Fruit fly (Drosophila melanogaster) whole organism, wandering third instar larva: ENCODE data around the gene CG13838.

Source experiments
- Abd-B ChIP-seq: fragments of >200 bp; optimal IDR thresholded peaks from 2 replicates; lab custom pipeline; 2017; ENCODE audit warnings: missing biosample characterization, missing genetic modification characterization
- CG32264 ChIP-seq: fragments of 200-800 bp; sonication (Bioruptor generic); optimal IDR thresholded peaks from 2 replicates; lab custom pipeline; 2016; ENCODE audit warnings: missing biosample characterization, missing genetic modification characterization
- CG9705 ChIP-seq: fragments of 200-800 bp; sonication (Bioruptor generic); optimal IDR thresholded peaks from 2 replicates; lab custom pipeline; 2018; ENCODE audit warnings: missing biosample characterization, mild to moderate bottlenecking, missing genetic modification characterization
- CrebA ChIP-seq: fragments of 200-800 bp; sonication (Bioruptor generic); optimal IDR thresholded peaks from 2 replicates; lab custom pipeline; 2016; ENCODE audit warnings: missing biosample characterization, mild to moderate bottlenecking, missing genetic modification characterization, borderline replicate concordance
- Dfd ChIP-seq: fragments of >200 bp; optimal IDR thresholded peaks from 2 replicates; lab custom pipeline; 2017; ENCODE audit warnings: missing biosample characterization, missing genetic modification characterization
- Dif ChIP-seq: fragments of 200-275, 200-300 bp; sonication (Bioruptor generic); optimal IDR thresholded peaks from 2 replicates; lab custom pipeline; 2018; ENCODE audit warnings: missing biosample characterization, missing genetic modification characterization; ENCODE audit not compliant: partially characterized antibody
- GATAd ChIP-seq: sonication (Bioruptor generic); optimal IDR thresholded peaks from 2 replicates; lab custom pipeline; 2016; ENCODE audit warnings: missing biosample characterization, missing genetic modification characterization
- Hnf4 ChIP-seq: fragments of 200-800 bp; sonication (Bioruptor generic); optimal IDR thresholded peaks from 2 replicates; lab custom pipeline; 2016; ENCODE audit warnings: missing biosample characterization, mild to moderate bottlenecking, missing genetic modification characterization
- Hr78 ChIP-seq: fragments of >200 bp; optimal IDR thresholded peaks from 2 replicates; lab custom pipeline; 2017; ENCODE audit warnings: missing biosample characterization, missing genetic modification characterization
- Mio ChIP-seq: sonication (Bioruptor generic); optimal IDR thresholded peaks from 2 replicates; lab custom pipeline; 2016; ENCODE audit warnings: missing biosample characterization, missing genetic modification characterization
- N ChIP-seq: fragments of >200 bp; optimal IDR thresholded peaks from 2 replicates; lab custom pipeline; 2018; ENCODE audit warnings: missing biosample characterization, missing external identifiers, missing genetic modification characterization
- Rel ChIP-seq, 2 experiments: fragments of 200-800 bp; sonication (Bioruptor generic) in 1 of 2; optimal IDR thresholded peaks; 2 replicates in 1 of 2; 3 replicates in 1 of 2; lab custom pipeline; 2016 to 2019; ENCODE audit warnings: mild to moderate bottlenecking in 2 of 2, missing biosample characterization in 2 of 2, missing genetic modification characterization in 2 of 2, moderate library complexity in 1 of 2
- Sp1 ChIP-seq: fragments of 200-800 bp; sonication (Bioruptor generic); optimal IDR thresholded peaks from 3 replicates; lab custom pipeline; 2019; ENCODE audit warnings: missing biosample characterization, mild to moderate bottlenecking, missing genetic modification characterization, moderate library complexity
- Vsx2 ChIP-seq: fragments of 200-300, 225-300 bp; sonication (Bioruptor generic); optimal IDR thresholded peaks from 2 replicates; lab custom pipeline; 2018; ENCODE audit warnings: missing biosample characterization, missing genetic modification characterization; ENCODE audit not compliant: partially characterized antibody
- br ChIP-seq: fragments of 200-800 bp; sonication (Bioruptor generic); optimal IDR thresholded peaks from 2 replicates; lab custom pipeline; 2016; ENCODE audit warnings: missing biosample characterization, missing genetic modification characterization
- brk ChIP-seq: fragments of 200-800 bp; sonication (Bioruptor generic); optimal IDR thresholded peaks from 2 replicates; lab custom pipeline; 2016; ENCODE audit warnings: missing biosample characterization, mild to moderate bottlenecking, missing genetic modification characterization
- dl ChIP-seq, 2 experiments: fragments of 175-275, 200-275 bp in 1 of 2; fragments of 200-275 bp in 1 of 2; sonication (Bioruptor generic); optimal IDR thresholded peaks; lab custom pipeline; 2018; ENCODE audit warnings: mild to moderate bottlenecking in 2 of 2, missing biosample characterization in 2 of 2, missing genetic modification characterization in 2 of 2, moderate library complexity in 2 of 2; ENCODE audit not compliant: partially characterized antibody in 2 of 2, insufficient read depth in 1 of 2
- dmrt93B ChIP-seq: fragments of 200-800 bp; sonication (Bioruptor generic); optimal IDR thresholded peaks from 2 replicates; lab custom pipeline; 2018; ENCODE audit warnings: missing biosample characterization, mild to moderate bottlenecking, missing genetic modification characterization
- dsf ChIP-seq: sonication (Bioruptor generic); optimal IDR thresholded peaks from 2 replicates; lab custom pipeline; 2016; ENCODE audit warnings: missing biosample characterization, missing genetic modification characterization, borderline replicate concordance
- ey ChIP-seq: fragments of 200-800 bp; sonication (Bioruptor generic); optimal IDR thresholded peaks from 2 replicates; lab custom pipeline; 2016; ENCODE audit warnings: missing biosample characterization, missing genetic modification characterization
- h ChIP-seq: fragments of 200-800 bp; sonication (Bioruptor generic); optimal IDR thresholded peaks from 3 replicates; lab custom pipeline; 2016; ENCODE audit warnings: missing biosample characterization, mild to moderate bottlenecking, missing genetic modification characterization
- pan ChIP-seq: fragments of >200 bp; optimal IDR thresholded peaks from 2 replicates; lab custom pipeline; 2017
- psq ChIP-seq: fragments of 200-800 bp; sonication (Bioruptor generic); optimal IDR thresholded peaks from 3 replicates; lab custom pipeline; 2017; ENCODE audit warnings: missing biosample characterization, mild to moderate bottlenecking, missing genetic modification characterization, moderate library complexity
- rgr ChIP-seq: fragments of 200-800 bp; sonication (Bioruptor generic); optimal IDR thresholded peaks from 3 replicates; lab custom pipeline; 2016; ENCODE audit warnings: missing biosample characterization, mild to moderate bottlenecking, missing genetic modification characterization
- sage ChIP-seq: fragments of 200-800 bp; sonication (Bioruptor generic); optimal IDR thresholded peaks from 2 replicates; lab custom pipeline; 2016; ENCODE audit warnings: missing biosample characterization, mild to moderate bottlenecking, missing genetic modification characterization
- sv ChIP-seq: fragments of 200-800 bp; sonication (Bioruptor generic); optimal IDR thresholded peaks from 3 replicates; lab custom pipeline; 2016; ENCODE audit warnings: missing biosample characterization, missing genetic modification characterization
- tai ChIP-seq: sonication (Bioruptor generic); optimal IDR thresholded peaks from 2 replicates; lab custom pipeline; 2016; ENCODE audit warnings: missing biosample characterization, missing genetic modification characterization
- usp ChIP-seq: fragments of >200 bp; optimal IDR thresholded peaks from 2 replicates; lab custom pipeline; 2017; ENCODE audit warnings: missing biosample characterization, missing genetic modification characterization
- woc ChIP-seq: sonication (Bioruptor generic); optimal IDR thresholded peaks from 2 replicates; lab custom pipeline; 2016; ENCODE audit warnings: missing biosample characterization, mild to moderate bottlenecking, missing genetic modification characterization

The CG13838 gene

DNA sequence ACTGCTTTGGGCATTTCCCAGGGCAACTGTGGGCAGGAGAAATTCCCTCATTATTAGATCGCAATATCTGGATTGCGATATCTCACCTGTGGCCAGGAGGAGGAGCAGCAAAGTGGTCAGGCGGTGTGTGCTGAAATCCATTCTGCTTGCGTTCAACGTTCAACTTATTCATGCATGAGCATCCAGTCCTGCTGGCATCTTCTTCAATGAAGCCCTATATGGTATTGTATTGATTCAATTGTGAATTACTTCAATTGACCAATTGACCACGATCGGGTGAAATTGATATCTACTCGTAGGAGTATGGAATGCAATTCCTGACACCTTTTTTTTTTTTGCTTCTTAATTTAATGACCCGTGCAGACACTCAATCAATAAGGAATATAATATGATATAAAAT is 14.1 kb downstream of the CG13838 start:
- TF ChIP-seq usp (GFP tag; lab: Kevin White, UChicago), result no peak
- no peak for TF ChIP-seq br
- TF ChIP-seq Mio (GFP tag; lab: Kevin White, UChicago), result no peak
- TF ChIP-seq CrebA (GFP tag; lab: Kevin White, UChicago), result no peak
- TF ChIP-seq N, result no peak
- TF ChIP-seq CG32264 (GFP tag; lab: Kevin White, UChicago), result no peak
- TF ChIP-seq Hnf4 (GFP tag; lab: Kevin White, UChicago), result no peak
- no peak for TF ChIP-seq psq (GFP tag; lab: Kevin White, UChicago)
- TF ChIP-seq pan (lab: Kevin White, UChicago), result no peak
- TF ChIP-seq Vsx2 (GFP tag; lab: Kevin White, UChicago), result no peak
- TF ChIP-seq dsf (GFP tag; lab: Kevin White, UChicago), result no peak
- TF ChIP-seq h (GFP tag; lab: Kevin White, UChicago), result no peak
- no peak for TF ChIP-seq Dif (GFP tag; lab: Kevin White, UChicago)
- no peak for TF ChIP-seq ey
- TF ChIP-seq GATAd (GFP tag; lab: Kevin White, UChicago), result no peak
- TF ChIP-seq CG9705 (GFP tag; lab: Kevin White, UChicago), result no peak
- no peak for TF ChIP-seq sv (GFP tag; lab: Kevin White, UChicago)
- no peak for TF ChIP-seq dmrt93B (GFP tag; lab: Kevin White, UChicago)
- TF ChIP-seq, all 38 proteins: peak for 0

DNA sequence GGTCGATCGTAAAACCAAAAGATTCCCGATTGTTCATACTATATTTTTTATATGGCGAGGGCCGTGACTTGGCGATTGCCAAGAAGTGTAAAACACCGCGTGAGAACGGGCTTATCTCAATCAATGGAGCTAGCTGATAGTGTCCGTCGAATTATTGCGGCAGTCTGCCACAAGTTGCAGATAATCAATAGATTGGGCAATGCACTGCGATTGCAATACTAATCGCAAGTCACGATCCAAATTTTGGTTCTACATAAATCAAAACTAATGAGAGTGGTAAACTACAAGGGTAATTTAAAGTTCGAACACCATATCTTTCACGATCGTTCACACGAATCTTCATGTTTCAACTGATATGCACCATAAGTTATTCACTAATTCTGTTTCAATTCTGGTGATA is 14.7 kb downstream of the CG13838 start:
- no peak for TF ChIP-seq Rel (GFP tag; optimal IDR thresholded peaks at IDR 0.05; lab: Kevin White, UChicago)
- peak; percentile 30 for TF ChIP-seq Rel (tag; optimal IDR thresholded peaks at IDR 0.05; lab: Kevin White, UChicago)
- TF ChIP-seq Hr78, result no peak

DNA sequence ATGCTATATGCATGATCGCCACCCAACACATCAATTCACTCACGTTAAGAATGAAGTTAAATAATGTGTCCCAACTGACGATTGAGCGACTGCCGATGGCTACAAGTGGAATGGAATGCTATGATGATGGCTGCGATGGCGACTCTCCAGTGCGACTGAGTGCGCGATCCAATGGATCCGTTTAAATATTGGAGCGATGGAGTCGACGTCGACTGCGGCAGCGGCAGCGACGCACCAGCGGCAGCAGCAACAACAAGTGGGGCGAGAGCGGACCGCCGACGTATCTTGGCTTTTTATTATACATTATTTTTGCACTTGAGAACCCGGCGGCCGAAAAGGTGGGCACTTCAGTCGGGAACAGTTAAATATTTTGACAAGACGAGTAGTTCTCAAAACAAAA is 15.3 kb downstream of the CG13838 start:
- TF ChIP-seq Dif (GFP tag; lab: Kevin White, UChicago) (peak; percentile 17), sage (GFP tag; lab: Kevin White, UChicago) (no peak)

DNA sequence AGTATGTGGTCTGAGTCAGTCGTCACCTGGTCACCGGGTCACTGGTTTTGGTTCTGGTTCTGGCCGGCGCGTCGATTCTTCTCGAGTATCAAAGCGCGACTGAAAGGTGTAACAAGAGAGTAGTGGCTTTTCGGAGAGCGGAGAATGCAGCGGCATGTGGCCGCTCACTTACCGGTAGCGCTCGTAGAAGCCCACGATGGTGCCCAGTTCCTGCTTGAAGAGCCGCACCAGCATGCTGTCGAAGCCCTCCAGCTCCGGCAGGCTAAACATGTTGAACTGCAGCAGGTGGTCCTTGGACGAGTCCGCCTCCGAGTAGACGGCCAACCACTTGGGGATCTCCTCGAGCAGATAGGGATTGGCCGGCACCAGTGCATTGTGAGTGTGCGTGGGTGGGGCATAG is 16.8 kb downstream of the CG13838 start, which contains the start of gene Ctns:
Ctns (minus strand) TSS at position 101 of the 400 bp plus-strand sequence.
- TF ChIP-seq Dfd (no peak), brk (no peak), ey (no peak), usp (GFP tag; lab: Kevin White, UChicago) (no peak), Sp1 (GFP tag; lab: Kevin White, UChicago) (no peak), sage (GFP tag; lab: Kevin White, UChicago) (no peak), psq (GFP tag; lab: Kevin White, UChicago) (no peak), rgr (GFP tag; lab: Kevin White, UChicago) (no peak), dl (GFP tag; optimal IDR thresholded peaks at IDR 0.05; lab: Kevin White, UChicago; ENCODE audit: insufficient read depth in 1 of 2, partially characterized antibody in 2 of 2) (no peak)

DNA sequence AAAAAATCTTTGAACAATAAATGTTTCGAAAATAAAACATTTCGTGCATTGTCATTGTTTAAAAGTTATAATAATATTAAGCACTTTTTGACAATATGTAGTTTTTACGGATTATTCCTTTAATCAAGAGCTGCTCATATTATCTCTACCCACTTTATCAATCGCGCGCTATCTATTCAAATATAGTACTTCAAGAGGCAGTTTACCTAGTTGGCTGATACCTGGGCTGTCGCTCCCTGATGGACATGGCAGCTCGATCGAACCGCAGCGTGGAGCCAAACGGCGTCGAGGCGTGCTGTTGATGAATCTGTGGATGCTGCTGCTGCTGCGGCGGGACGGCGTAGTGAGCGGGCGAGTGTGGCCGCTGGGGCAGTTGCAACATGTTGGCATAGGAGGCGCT is 18.1 kb downstream of the CG13838 start:
- TF ChIP-seq tai (GFP tag; lab: Kevin White, UChicago), result no peak
- TF ChIP-seq dmrt93B (GFP tag; lab: Kevin White, UChicago), result no peak
- TF ChIP-seq brk, result no peak
- TF ChIP-seq psq (GFP tag; lab: Kevin White, UChicago), result no peak
- no peak for TF ChIP-seq dsf (GFP tag; lab: Kevin White, UChicago)
- TF ChIP-seq Abd-B (GFP tag; lab: Kevin White, UChicago), result no peak
- no peak for TF ChIP-seq pan (lab: Kevin White, UChicago)
- TF ChIP-seq CG9705 (GFP tag; lab: Kevin White, UChicago), result no peak
- TF ChIP-seq rgr (GFP tag; lab: Kevin White, UChicago), result no peak
- TF ChIP-seq h (GFP tag; lab: Kevin White, UChicago), result no peak
- TF ChIP-seq Dif (GFP tag; lab: Kevin White, UChicago), result no peak
- no peak for TF ChIP-seq woc (GFP tag; lab: Kevin White, UChicago)
- TF ChIP-seq Rel (GFP tag; optimal IDR thresholded peaks at IDR 0.05; lab: Kevin White, UChicago), result no peak
- TF ChIP-seq Rel (tag; optimal IDR thresholded peaks at IDR 0.05; lab: Kevin White, UChicago), result no peak
- TF ChIP-seq Hr78, result no peak
- TF ChIP-seq Sp1 (GFP tag; lab: Kevin White, UChicago), result no peak
- TF ChIP-seq Hnf4 (GFP tag; lab: Kevin White, UChicago), result no peak
- TF ChIP-seq dl (GFP tag; optimal IDR thresholded peaks at IDR 0.05; lab: Kevin White, UChicago; ENCODE audit: insufficient read depth in 1 of 2, partially characterized antibody in 2 of 2), result no peak
